Worm (Caenorhabditis elegans): ENCODE measurements around the gene clec-139.

DNA sequence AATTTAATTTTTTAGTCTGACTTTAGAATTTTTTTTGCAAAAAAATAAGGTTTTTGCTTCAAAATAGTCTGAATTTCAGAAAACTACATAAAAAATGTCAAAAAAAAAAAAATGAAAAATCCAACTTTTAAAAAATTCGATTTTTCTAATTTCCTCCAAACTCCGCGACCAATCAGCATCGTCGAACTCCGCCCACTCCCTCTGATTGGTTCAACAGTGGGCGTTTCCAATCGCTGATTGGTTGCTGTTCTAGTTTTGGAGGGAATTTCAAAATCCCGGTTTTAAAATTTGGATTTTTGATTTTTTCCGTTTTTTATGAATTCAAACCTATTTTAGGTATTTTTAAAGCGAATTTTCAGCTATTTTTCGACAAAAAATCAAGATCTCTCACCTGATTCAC is 20.7 kb downstream of the clec-139 start:
- TF ChIP-seq mxl-1 (tag; optimal IDR thresholded peaks at IDR 0.05) (no peak), nhr-90 (tag; optimal IDR thresholded peaks at IDR 0.05) (no peak), dox-1 (GFP tag; IDR thresholded peaks at IDR 0.05) (no peak), dpl-1 (GFP tag; optimal IDR thresholded peaks at IDR 0.05) (no peak), bed-1 (GFP tag; IDR thresholded peaks at IDR 0.05) (no peak), madf-6 (GFP tag; IDR thresholded peaks at IDR 0.05) (no peak)

Data from whole organism, young adult.